Fruit fly (Drosophila melanogaster): ENCODE data around the gene RnpS1.

Gene RnpS1

DNA sequence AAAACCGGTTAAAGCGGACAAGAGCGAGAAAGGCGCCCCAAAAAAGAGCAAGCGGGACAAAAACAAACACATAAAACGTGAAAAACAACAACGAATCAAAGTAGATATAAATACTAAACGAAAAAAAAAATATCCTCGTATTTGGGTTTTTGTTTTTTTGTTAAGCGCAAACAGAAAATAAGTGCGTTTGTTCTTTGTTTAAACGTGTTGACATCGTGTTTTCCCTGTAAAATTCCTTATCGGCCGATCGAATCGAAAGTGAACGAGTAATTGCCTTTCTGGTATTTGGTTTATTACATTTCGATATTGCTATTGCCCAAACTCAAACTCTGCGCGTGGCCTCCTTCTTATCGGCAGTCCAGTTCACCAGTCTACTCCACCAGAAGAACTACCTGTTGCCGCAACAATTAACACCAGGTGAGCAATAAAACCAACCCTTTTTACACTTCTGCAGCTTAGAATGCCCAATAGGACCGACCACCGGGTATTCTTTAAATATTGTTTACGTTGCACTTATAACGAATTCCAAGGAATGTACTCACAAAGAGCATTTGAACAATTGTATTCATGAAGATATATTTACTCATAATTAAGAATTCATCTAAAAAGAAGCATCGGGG, 40.0 kb downstream of the RnpS1 start (continued):
- TF ChIP-seq esg (GFP tag; conservative IDR thresholded peaks at IDR 0.05) (no peak), CoRest (tag; optimal IDR thresholded peaks at IDR 0.05) (no peak), grn (GFP tag; optimal IDR thresholded peaks at IDR 0.05) (peak; percentile 79), Antp (GFP tag; optimal IDR thresholded peaks at IDR 0.05) (no peak), sd (tag; optimal IDR thresholded peaks at IDR 0.05) (peak; percentile 71), CG2120 (GFP tag; optimal IDR thresholded peaks at IDR 0.05) (no peak), kah (GFP tag; optimal IDR thresholded peaks at IDR 0.05) (peak; percentile 29), CG18262 (tag; optimal IDR thresholded peaks at IDR 0.05) (no peak), CG7786 (GFP tag; optimal IDR thresholded peaks at IDR 0.05) (no peak), hbn (GFP tag; IDR thresholded peaks at IDR 0.05; ENCODE audit: partially characterized antibody) (no peak), CG15011 (GFP tag; optimal IDR thresholded peaks at IDR 0.05) (no peak), emc (GFP tag; optimal IDR thresholded peaks at IDR 0.05) (no peak), tap (tag; optimal IDR thresholded peaks at IDR 0.05) (no peak), Doc3 (GFP tag; IDR thresholded peaks at IDR 0.05; ENCODE audit: partially characterized antibody) (no peak), CG12942 (GFP tag; optimal IDR thresholded peaks at IDR 0.05) (no peak), nau (GFP tag; optimal IDR thresholded peaks at IDR 0.05) (no peak), amos (GFP tag; IDR thresholded peaks at IDR 0.05; ENCODE audit: partially characterized antibody) (no peak), MBD-R2 (GFP tag; IDR thresholded peaks at IDR 0.05) (no peak), sug (tag; optimal IDR thresholded peaks at IDR 0.05) (peak; percentile 11), ara (GFP tag; IDR thresholded peaks at IDR 0.05) (no peak), kni (GFP tag; optimal IDR thresholded peaks at IDR 0.05) (peak; percentile 43), CG11504 (tag; optimal IDR thresholded peaks at IDR 0.05) (peak; percentile 4), tll (GFP tag; optimal IDR thresholded peaks at IDR 0.05) (peak in 1 of 2 experiments; percentile 7), BtbVII (GFP tag; optimal IDR thresholded peaks at IDR 0.05) (no peak), Dfd (GFP tag; optimal IDR thresholded peaks at IDR 0.05) (no peak), D (optimal IDR thresholded peaks at IDR 0.05) (no peak), D (GFP tag; optimal IDR thresholded peaks at IDR 0.05) (peak; percentile 1), CG9876 (GFP tag; optimal IDR thresholded peaks at IDR 0.05) (no peak), Elba2 (GFP tag; optimal IDR thresholded peaks at IDR 0.05) (peak; percentile 89), Med (GFP tag) (peak; percentile 71), gt (GFP tag; IDR thresholded peaks at IDR 0.05) (no peak), Kr (GFP tag; optimal IDR thresholded peaks at IDR 0.05) (peak; percentile 63), wdn (GFP tag; IDR thresholded peaks at IDR 0.05) (no peak), CG11695 (GFP tag; IDR thresholded peaks at IDR 0.05) (no peak), PHDP (tag; optimal IDR thresholded peaks at IDR 0.05) (no peak), dmrt11E (tag; optimal IDR thresholded peaks at IDR 0.05) (peak; percentile 14), gsb-n (tag; optimal IDR thresholded peaks at IDR 0.05) (peak; percentile 2), croc (GFP tag; conservative IDR thresholded peaks at IDR 0.05) (no peak), Stat92E (GFP tag; optimal IDR thresholded peaks at IDR 0.05) (no peak), nom (GFP tag; optimal IDR thresholded peaks at IDR 0.05) (peak; percentile 16), sima (GFP tag; optimal IDR thresholded peaks at IDR 0.05) (no peak), gem (tag; optimal IDR thresholded peaks at IDR 0.05) (peak; percentile 10), maf-S (GFP tag; optimal IDR thresholded peaks at IDR 0.05) (no peak), Mrtf (GFP tag; IDR thresholded peaks at IDR 0.05) (no peak), Vsx1 (GFP tag; optimal IDR thresholded peaks at IDR 0.05) (peak; percentile 61), bowl (GFP tag; IDR thresholded peaks at IDR 0.05) (no peak), CG8089 (GFP tag; optimal IDR thresholded peaks at IDR 0.05) (no peak), twi (tag; optimal IDR thresholded peaks at IDR 0.05) (no peak), otp (GFP tag; IDR thresholded peaks at IDR 0.05) (no peak), Side (GFP tag; optimal IDR thresholded peaks at IDR 0.05) (no peak)
